Worm (Caenorhabditis elegans) whole organism, early embryonic: ENCODE measurements around the gene scl-2.

Experiments used
- B0310.2 ChIP-seq: sonication (generic microtip); optimal IDR thresholded peaks from 2 replicates; lab custom pipeline; 2016; ENCODE audit warnings: mild to moderate bottlenecking, missing genetic modification characterization, missing compliant biosample characterization
- F13C5.2 ChIP-seq: sonication (generic microtip); optimal IDR thresholded peaks from 2 replicates; lab custom pipeline; 2017; ENCODE audit warnings: mild to moderate bottlenecking, missing genetic modification characterization, inconsistent platforms, missing compliant biosample characterization
- aly-1 ChIP-seq: sonication (generic microtip); optimal IDR thresholded peaks from 2 replicates; lab custom pipeline; 2016; ENCODE audit warnings: missing genetic modification characterization, missing compliant biosample characterization
- ama-1 ChIP-seq: fragments of 150-350 bp; optimal IDR thresholded peaks from 2 replicates; lab custom pipeline; 2014
- ceh-13 ChIP-seq: fragments of 200-800 bp; sonication (Bioruptor generic); optimal IDR thresholded peaks from 2 replicates; lab custom pipeline; 2018; ENCODE audit warnings: mild to moderate bottlenecking, missing genetic modification characterization, missing compliant biosample characterization
- ceh-36 ChIP-seq: sonication (generic microtip); optimal IDR thresholded peaks from 2 replicates; lab custom pipeline; 2016; ENCODE audit warnings: missing genetic modification characterization, inconsistent platforms, missing compliant biosample characterization
- ets-7 ChIP-seq: sonication (generic microtip); optimal IDR thresholded peaks from 2 replicates; lab custom pipeline; 2016; ENCODE audit warnings: missing genotype, missing genetic modification characterization, missing compliant biosample characterization
- flt-1 ChIP-seq: fragments of 200-800 bp; sonication (Bioruptor generic); IDR thresholded peaks from 2 replicates; pipeline ENCODE4 v1.3.6; 2022; ENCODE audit warnings: missing genetic modification characterization, missing compliant biosample characterization
- hmbx-1 ChIP-seq: sonication (generic microtip); optimal IDR thresholded peaks from 2 replicates; lab custom pipeline; 2016; ENCODE audit warnings: mild to moderate bottlenecking, missing genetic modification characterization, missing compliant biosample characterization
- hmg-4 ChIP-seq: fragments of 200-800 bp; sonication (Bioruptor generic); optimal IDR thresholded peaks from 2 replicates; lab custom pipeline; 2018; ENCODE audit warnings: mild to moderate bottlenecking, missing genetic modification characterization, missing compliant biosample characterization
- hnd-1 ChIP-seq: sonication (generic microtip); optimal IDR thresholded peaks from 2 replicates; lab custom pipeline; 2016; ENCODE audit warnings: missing genetic modification characterization, missing compliant biosample characterization
- pes-1 ChIP-seq: fragments of 200-800 bp; sonication (Bioruptor generic); IDR thresholded peaks from 2 replicates; pipeline ENCODE4 v1.3.6; 2022; ENCODE audit warnings: missing genetic modification reagents, missing genetic modification characterization, missing compliant biosample characterization
- scrt-1 ChIP-seq: fragments of 200-800 bp; sonication (Bioruptor generic); IDR thresholded peaks from 2 replicates; pipeline ENCODE4 v1.3.6; 2022; ENCODE audit warnings: missing genetic modification characterization, missing compliant biosample characterization
- sea-1 ChIP-seq: fragments of 200-800 bp; sonication (Bioruptor generic); conservative IDR thresholded peaks from 2 replicates; pipeline ENCODE4 v1.3.6; 2022; ENCODE audit warnings: missing genetic modification characterization, missing compliant biosample characterization
- tbx-11 ChIP-seq: fragments of 200-800 bp; sonication (Bioruptor generic); IDR thresholded peaks from 2 replicates; pipeline ENCODE4 v1.3.6; 2022; ENCODE audit warnings: missing genetic modification characterization, missing compliant biosample characterization
- tbx-37 ChIP-seq: fragments of 200-800 bp; sonication (Bioruptor generic); conservative IDR thresholded peaks from 2 replicates; pipeline ENCODE4 v1.3.6; 2022; ENCODE audit warnings: missing genetic modification reagents, missing genetic modification characterization, missing compliant biosample characterization
- tra-4 ChIP-seq: sonication (generic microtip); optimal IDR thresholded peaks from 2 replicates; lab custom pipeline; 2017; ENCODE audit warnings: missing genetic modification characterization, missing compliant biosample characterization

The scl-2 gene

DNA sequence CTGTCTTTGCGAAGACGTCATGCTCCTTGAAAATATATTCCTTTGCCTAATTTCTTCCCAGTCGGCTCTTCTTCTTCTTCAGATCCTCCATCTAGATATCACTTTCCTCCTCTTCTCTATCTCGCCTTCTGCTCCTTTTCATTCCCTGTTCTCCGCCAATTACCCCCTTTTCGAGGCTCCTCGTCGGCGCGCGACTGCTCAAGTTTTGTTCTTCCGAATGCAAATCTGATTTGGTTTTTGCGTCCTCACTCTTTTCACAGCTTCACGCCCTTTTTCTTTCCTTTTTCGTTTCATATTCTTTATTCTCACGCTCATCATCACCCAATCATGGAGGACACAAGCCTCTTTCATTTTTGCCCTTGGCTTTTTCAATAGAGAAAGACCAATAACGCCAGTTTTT is 40.7 kb upstream of the scl-2 start:
- TF ChIP-seq ceh-13 (GFP tag; lab: Kevin White, UChicago) (no peak), tbx-11 (no peak), tbx-37 (GFP tag; lab: Robert Waterston, UW) (no peak), sea-1 (no peak), hmg-4 (GFP tag; lab: Kevin White, UChicago) (no peak)

DNA sequence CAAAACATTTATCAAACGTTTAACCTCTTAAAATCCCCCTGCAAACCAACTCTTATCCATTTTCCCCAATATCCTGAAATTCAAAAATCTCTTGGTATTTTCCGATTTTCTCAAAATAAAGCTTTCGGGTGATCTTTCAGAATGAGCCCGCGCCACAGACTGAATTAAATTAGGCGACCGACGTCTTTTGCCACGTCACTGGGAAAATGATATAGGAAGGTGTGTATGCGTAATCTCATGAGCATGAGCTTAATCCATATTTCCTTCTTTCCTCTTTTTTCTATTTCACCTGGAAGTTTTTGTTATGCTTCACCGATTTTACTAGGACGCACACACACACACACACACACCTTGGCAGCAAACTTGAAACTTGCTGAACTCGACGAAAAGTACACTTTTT is 36.5 kb upstream of the scl-2 start:
- TF ChIP-seq hmg-4 (GFP tag; lab: Kevin White, UChicago), result no peak

DNA sequence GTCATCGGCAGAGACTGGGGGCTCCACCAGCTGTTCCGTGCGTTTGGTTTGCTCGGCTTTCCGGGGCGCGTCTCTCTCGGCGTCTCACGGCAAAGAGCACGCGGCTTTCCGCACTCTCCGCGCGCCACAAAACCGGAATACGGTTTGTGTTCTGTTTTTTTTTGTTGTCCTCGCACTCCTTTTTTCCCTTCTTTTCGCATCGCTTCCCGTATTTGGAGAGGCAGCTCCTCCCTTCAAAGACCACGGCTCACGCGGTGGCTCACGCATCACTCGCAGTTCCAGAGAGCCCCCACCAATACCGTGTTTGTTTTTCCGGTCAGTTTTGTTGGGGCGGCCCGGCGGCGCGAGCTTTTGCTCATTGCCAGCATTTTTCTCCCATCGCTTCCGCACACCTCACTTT is 34.6 kb upstream of the scl-2 start:
- TF ChIP-seq sea-1 (no peak), pes-1 (GFP tag; lab: Robert Waterston, UW) (0 out of 2 replicates have a peak, but pooled peaks have one; percentile 15), ama-1 (no peak), tbx-11 (no peak), hmg-4 (GFP tag; lab: Kevin White, UChicago) (peak; percentile 16)

DNA sequence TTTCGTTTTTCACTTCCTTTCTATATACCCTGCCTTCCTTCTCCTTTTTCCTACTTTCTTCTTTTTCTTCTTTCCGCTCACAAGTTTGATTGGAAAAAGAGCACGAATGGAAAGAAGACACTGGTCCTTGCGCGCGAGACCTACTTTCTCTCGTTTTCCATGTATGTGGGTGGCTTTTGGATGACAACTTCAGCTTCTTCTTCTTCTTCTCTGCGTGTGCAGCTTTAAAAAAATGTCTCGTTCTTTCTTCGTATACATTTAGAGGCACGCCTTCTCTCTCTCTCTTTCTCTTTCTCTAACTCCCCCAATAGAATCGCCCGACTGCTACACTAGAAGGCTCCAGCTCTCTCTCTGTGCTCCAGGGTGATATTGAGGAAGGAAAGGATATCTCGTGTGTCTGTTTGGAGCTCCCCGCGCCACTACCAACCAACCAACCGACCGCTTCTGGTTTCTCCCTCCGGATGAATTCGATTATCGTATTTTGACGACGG is 31.6 kb upstream of the scl-2 start:
- TF ChIP-seq B0310.2 (no peak), flt-1 (no peak), hmbx-1 (no peak), scrt-1 (GFP tag; lab: Robert Waterston, UW) (no peak), ama-1 (no peak)

DNA sequence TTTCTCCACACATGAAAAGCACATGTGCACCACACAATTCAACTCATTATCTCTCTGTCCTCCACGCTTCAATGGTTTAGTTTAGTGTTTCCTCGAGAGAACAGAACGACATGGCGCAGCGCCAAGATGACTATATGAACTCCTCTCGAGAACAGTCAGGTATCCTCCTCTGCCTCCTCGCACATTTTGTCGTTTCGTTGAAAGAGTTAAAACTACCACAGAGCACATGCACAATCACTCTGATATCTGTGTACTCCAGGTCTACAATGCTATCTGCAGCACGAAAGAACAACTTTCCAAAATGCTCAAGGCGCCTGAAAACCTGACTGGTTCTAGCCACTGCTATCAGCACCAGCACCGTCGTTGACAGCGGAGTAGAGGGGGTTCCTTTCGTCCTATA is 30.7 kb upstream of the scl-2 start:
- TF ChIP-seq hmbx-1 (no peak), flt-1 (no peak)

DNA sequence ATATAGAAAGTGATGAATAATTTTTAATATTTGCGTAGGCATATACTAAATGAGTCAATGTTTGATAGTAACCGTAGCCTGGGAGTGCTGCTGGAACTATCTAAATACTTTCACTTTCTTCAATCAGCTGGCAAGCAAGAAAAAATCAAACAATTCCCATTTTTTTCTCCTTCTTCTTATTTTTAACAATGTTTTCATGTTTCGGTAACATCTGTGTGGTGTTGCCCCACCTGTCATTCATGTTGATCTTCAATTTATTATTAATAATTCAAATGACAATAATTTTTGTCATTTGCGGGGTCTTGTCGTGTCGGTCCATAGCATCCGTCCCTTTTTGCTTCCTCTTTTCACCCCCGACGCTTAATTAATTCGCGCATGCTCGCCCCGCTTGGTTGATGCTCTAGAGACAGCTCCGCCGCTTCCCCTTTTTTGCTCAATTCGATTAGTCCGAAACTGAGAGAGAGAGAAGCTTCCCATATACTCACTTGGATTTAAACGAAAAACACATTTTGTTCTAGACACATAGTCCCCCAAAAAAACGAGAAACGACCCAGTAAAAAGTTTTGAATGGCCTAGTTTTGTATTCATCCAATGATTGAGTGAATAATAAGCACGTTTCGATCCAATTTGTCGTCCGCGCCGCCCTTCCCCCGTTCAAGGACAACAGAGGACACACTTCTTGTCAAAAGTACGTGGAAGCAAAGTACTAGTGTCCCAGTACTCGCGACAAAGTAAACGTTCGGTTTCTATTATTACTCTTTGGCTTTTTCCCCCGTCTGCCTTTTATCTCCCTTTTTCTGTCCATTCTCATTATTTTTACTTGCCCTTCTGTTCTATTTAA is 29.5 kb upstream of the scl-2 start:
- TF ChIP-seq hmg-4 (GFP tag; lab: Kevin White, UChicago), result peak; percentile 16
- no peak for TF ChIP-seq tbx-37 (GFP tag; lab: Robert Waterston, UW)
- TF ChIP-seq hmbx-1, result no peak
- TF ChIP-seq aly-1, result no peak
- TF ChIP-seq sea-1, result 0 out of 2 replicates have a peak, but pooled peaks have one; percentile 18
- no peak for TF ChIP-seq F13C5.2 (tag; lab: Kevin White, UChicago)

DNA sequence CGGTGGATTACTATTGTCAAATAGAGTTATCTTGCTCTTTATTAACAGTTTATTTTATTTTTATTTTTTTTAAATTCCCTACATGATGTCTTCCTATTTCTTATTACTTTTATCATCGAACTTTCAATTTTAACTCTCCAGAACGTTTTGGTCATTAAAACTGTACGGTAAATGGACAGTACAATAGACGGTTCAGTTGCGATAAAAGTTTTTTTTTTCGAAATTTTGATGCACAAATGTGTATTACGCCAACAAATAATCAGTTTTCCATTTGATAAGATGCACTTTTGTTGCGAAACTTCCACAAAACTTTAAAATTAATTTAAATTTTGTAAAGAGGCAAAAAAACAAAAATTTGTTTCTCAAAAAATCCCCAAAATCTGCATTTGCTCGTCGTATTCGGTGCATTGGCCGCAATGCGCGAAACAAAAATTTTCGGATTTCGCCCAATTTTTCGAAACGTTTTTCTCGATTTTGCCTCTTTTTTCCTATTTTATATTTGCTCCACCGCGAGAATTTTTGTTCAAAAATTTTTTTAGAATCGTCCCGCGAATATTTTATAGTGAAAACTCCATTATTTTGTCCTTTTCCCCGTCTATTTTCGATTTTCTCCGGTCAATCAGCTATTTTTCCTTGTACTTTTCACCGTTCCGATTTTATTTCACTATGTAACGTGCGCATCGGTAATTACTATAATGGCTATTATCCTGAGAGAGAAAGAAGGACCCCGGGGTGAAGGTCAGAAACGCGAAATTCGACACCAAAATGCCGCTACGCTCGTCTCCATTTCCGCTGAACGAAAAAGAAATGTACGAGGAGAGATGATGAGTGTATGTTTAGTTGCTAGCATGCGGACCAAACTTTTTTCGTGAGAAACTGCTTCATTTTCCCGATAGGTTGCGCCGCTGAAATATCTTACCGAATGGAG is 28.5 kb upstream of the scl-2 start:
- TF ChIP-seq B0310.2, result no peak
- no peak for TF ChIP-seq sea-1
- no peak for TF ChIP-seq flt-1
- no peak for TF ChIP-seq scrt-1 (GFP tag; lab: Robert Waterston, UW)
- no peak for TF ChIP-seq aly-1
- TF ChIP-seq tbx-11, result no peak
- TF ChIP-seq tra-4 (tag; lab: Kevin White, UChicago), result no peak
- no peak for TF ChIP-seq ceh-13 (GFP tag; lab: Kevin White, UChicago)
- no peak for TF ChIP-seq hnd-1 (tag; lab: Kevin White, UChicago)

DNA sequence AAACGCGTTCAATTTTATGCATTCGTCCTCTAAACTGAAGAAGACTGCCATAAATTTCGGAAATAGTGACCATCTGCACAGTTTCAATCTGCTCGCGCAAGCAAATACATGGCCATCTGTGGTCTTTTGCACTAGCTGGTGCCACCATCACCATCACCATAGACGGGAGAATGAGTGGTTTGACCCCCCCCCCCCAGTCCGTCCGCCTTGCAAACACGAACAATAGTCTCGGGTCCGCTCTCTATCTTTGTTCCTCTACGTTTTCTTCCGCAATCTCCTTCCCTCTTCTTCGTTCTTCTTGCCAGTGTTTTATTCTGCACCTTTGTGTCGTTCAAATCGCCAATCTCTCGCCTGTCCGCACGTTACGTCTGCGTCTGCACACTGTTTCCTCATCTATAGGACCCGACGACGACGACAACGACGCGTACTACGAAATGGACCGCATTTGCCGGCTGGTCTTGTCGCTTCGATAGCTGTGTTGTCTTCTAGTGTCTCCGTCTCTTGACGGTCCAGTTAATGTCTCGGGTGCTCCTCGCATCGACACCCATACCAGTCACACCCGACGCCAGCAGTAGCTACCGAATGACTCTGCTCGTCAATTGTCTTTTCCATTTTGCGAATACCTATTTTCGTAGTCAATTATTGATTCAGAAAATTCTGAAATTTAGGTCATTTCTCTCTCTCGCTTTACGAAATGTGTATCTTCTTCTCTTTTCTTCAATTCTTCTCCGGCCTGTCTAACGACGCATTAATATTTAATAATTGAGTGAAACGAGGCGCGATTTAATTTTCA is 27.6 kb upstream of the scl-2 start:
- 0 out of 2 replicates have a peak, but pooled peaks have one; percentile 19 for TF ChIP-seq pes-1 (GFP tag; lab: Robert Waterston, UW)
- TF ChIP-seq hmg-4 (GFP tag; lab: Kevin White, UChicago), result peak; percentile 91
- TF ChIP-seq ceh-13 (GFP tag; lab: Kevin White, UChicago), result no peak
- TF ChIP-seq ceh-36 (tag; lab: Kevin White, UChicago), result no peak
- no peak for TF ChIP-seq flt-1
- TF ChIP-seq F13C5.2 (tag; lab: Kevin White, UChicago), result peak; percentile 77
- TF ChIP-seq ets-7 (tag; lab: Kevin White, UChicago), result peak; percentile 46
